Fruit fly (Drosophila melanogaster) whole organism, wandering third instar larva: Measurements from ENCODE around the gene larp.
A peak's percentile ranks its signal among the peaks of the same experiment; 100 is the strongest.

ENCODE experiments used
- Abd-B ChIP-seq: fragments of >200 bp; optimal IDR thresholded peaks from 2 replicates; lab custom pipeline; 2017; ENCODE audit warnings: missing biosample characterization, missing genetic modification characterization
- CG32264 ChIP-seq: fragments of 200-800 bp; sonication (Bioruptor generic); optimal IDR thresholded peaks from 2 replicates; lab custom pipeline; 2016; ENCODE audit warnings: missing biosample characterization, missing genetic modification characterization
- CG9705 ChIP-seq: fragments of 200-800 bp; sonication (Bioruptor generic); optimal IDR thresholded peaks from 2 replicates; lab custom pipeline; 2018; ENCODE audit warnings: missing biosample characterization, mild to moderate bottlenecking, missing genetic modification characterization
- CrebA ChIP-seq: fragments of 200-800 bp; sonication (Bioruptor generic); optimal IDR thresholded peaks from 2 replicates; lab custom pipeline; 2016; ENCODE audit warnings: missing biosample characterization, mild to moderate bottlenecking, missing genetic modification characterization, borderline replicate concordance
- Dfd ChIP-seq: fragments of >200 bp; optimal IDR thresholded peaks from 2 replicates; lab custom pipeline; 2017; ENCODE audit warnings: missing biosample characterization, missing genetic modification characterization
- Dif ChIP-seq: fragments of 200-275, 200-300 bp; sonication (Bioruptor generic); optimal IDR thresholded peaks from 2 replicates; lab custom pipeline; 2018; ENCODE audit warnings: missing biosample characterization, missing genetic modification characterization; ENCODE audit not compliant: partially characterized antibody
- GATAd ChIP-seq: sonication (Bioruptor generic); optimal IDR thresholded peaks from 2 replicates; lab custom pipeline; 2016; ENCODE audit warnings: missing biosample characterization, missing genetic modification characterization
- HLH106 ChIP-seq: fragments of 200-800 bp; optimal IDR thresholded peaks from 3 replicates; lab custom pipeline; 2019; ENCODE audit warnings: missing biosample characterization, mild to moderate bottlenecking, missing genetic modification characterization, moderate library complexity
- Hnf4 ChIP-seq: fragments of 200-800 bp; sonication (Bioruptor generic); optimal IDR thresholded peaks from 2 replicates; lab custom pipeline; 2016; ENCODE audit warnings: missing biosample characterization, mild to moderate bottlenecking, missing genetic modification characterization
- Hr78 ChIP-seq: fragments of >200 bp; optimal IDR thresholded peaks from 2 replicates; lab custom pipeline; 2017; ENCODE audit warnings: missing biosample characterization, missing genetic modification characterization
- Hr83 ChIP-seq: fragments of 200-300 bp; sonication (Bioruptor generic); optimal IDR thresholded peaks from 2 replicates; lab custom pipeline; 2016; ENCODE audit warnings: missing biosample characterization, mild to moderate bottlenecking, missing genetic modification characterization, moderate library complexity; ENCODE audit not compliant: poor library complexity, severe bottlenecking
- Jra ChIP-seq: sonication (Bioruptor generic); optimal IDR thresholded peaks from 2 replicates; lab custom pipeline; 2016; ENCODE audit warnings: missing biosample characterization, missing genetic modification characterization
- Mio ChIP-seq: sonication (Bioruptor generic); optimal IDR thresholded peaks from 2 replicates; lab custom pipeline; 2016; ENCODE audit warnings: missing biosample characterization, missing genetic modification characterization
- Myc ChIP-seq: fragments of >200 bp; optimal IDR thresholded peaks from 2 replicates; lab custom pipeline; 2017
- N ChIP-seq: fragments of >200 bp; optimal IDR thresholded peaks from 2 replicates; lab custom pipeline; 2018; ENCODE audit warnings: missing biosample characterization, missing external identifiers, missing genetic modification characterization
- OdsH ChIP-seq: fragments of 200-800 bp; sonication (Bioruptor generic); optimal IDR thresholded peaks from 2 replicates; lab custom pipeline; 2016; ENCODE audit warnings: missing biosample characterization, mild to moderate bottlenecking, missing genetic modification characterization
- Rel ChIP-seq, 2 experiments: fragments of 200-800 bp; sonication (Bioruptor generic) in 1 of 2; optimal IDR thresholded peaks; 2 replicates in 1 of 2; 3 replicates in 1 of 2; lab custom pipeline; 2016 to 2019; ENCODE audit warnings: mild to moderate bottlenecking in 2 of 2, missing biosample characterization in 2 of 2, missing genetic modification characterization in 2 of 2, moderate library complexity in 1 of 2
- Sp1 ChIP-seq: fragments of 200-800 bp; sonication (Bioruptor generic); optimal IDR thresholded peaks from 3 replicates; lab custom pipeline; 2019; ENCODE audit warnings: missing biosample characterization, mild to moderate bottlenecking, missing genetic modification characterization, moderate library complexity
- Vsx2 ChIP-seq: fragments of 200-300, 225-300 bp; sonication (Bioruptor generic); optimal IDR thresholded peaks from 2 replicates; lab custom pipeline; 2018; ENCODE audit warnings: missing biosample characterization, missing genetic modification characterization; ENCODE audit not compliant: partially characterized antibody
- br ChIP-seq: fragments of 200-800 bp; sonication (Bioruptor generic); optimal IDR thresholded peaks from 2 replicates; lab custom pipeline; 2016; ENCODE audit warnings: missing biosample characterization, missing genetic modification characterization
- brk ChIP-seq: fragments of 200-800 bp; sonication (Bioruptor generic); optimal IDR thresholded peaks from 2 replicates; lab custom pipeline; 2016; ENCODE audit warnings: missing biosample characterization, mild to moderate bottlenecking, missing genetic modification characterization
- dl ChIP-seq, 2 experiments: fragments of 175-275, 200-275 bp in 1 of 2; fragments of 200-275 bp in 1 of 2; sonication (Bioruptor generic); optimal IDR thresholded peaks; lab custom pipeline; 2018; ENCODE audit warnings: mild to moderate bottlenecking in 2 of 2, missing biosample characterization in 2 of 2, missing genetic modification characterization in 2 of 2, moderate library complexity in 2 of 2; ENCODE audit not compliant: partially characterized antibody in 2 of 2, insufficient read depth in 1 of 2
- dmrt93B ChIP-seq: fragments of 200-800 bp; sonication (Bioruptor generic); optimal IDR thresholded peaks from 2 replicates; lab custom pipeline; 2018; ENCODE audit warnings: missing biosample characterization, mild to moderate bottlenecking, missing genetic modification characterization
- dsf ChIP-seq: sonication (Bioruptor generic); optimal IDR thresholded peaks from 2 replicates; lab custom pipeline; 2016; ENCODE audit warnings: missing biosample characterization, missing genetic modification characterization, borderline replicate concordance
- ey ChIP-seq: fragments of 200-800 bp; sonication (Bioruptor generic); optimal IDR thresholded peaks from 2 replicates; lab custom pipeline; 2016; ENCODE audit warnings: missing biosample characterization, missing genetic modification characterization
- foxo ChIP-seq, 2 experiments: fragments of 200-800 bp; sonication (Bioruptor generic); optimal IDR thresholded peaks; 2 replicates in 1 of 2; 3 replicates in 1 of 2; lab custom pipeline; 2016 to 2017; ENCODE audit warnings: missing biosample characterization in 2 of 2, missing genetic modification characterization in 2 of 2
- fru ChIP-seq: fragments of 200-800 bp; sonication (Bioruptor generic); optimal IDR thresholded peaks from 3 replicates; lab custom pipeline; 2016; ENCODE audit warnings: missing biosample characterization, mild to moderate bottlenecking, missing genetic modification characterization
- h ChIP-seq: fragments of 200-800 bp; sonication (Bioruptor generic); optimal IDR thresholded peaks from 3 replicates; lab custom pipeline; 2016; ENCODE audit warnings: missing biosample characterization, mild to moderate bottlenecking, missing genetic modification characterization
- jim ChIP-seq: fragments of 175-275, 200-325 bp; sonication (Bioruptor generic); optimal IDR thresholded peaks from 2 replicates; lab custom pipeline; 2016; ENCODE audit warnings: missing biosample characterization, mild to moderate bottlenecking, missing genetic modification characterization
- lola ChIP-seq: fragments of >200 bp; optimal IDR thresholded peaks from 2 replicates; lab custom pipeline; 2017; ENCODE audit warnings: missing biosample characterization, missing genetic modification characterization
- pan ChIP-seq: fragments of >200 bp; optimal IDR thresholded peaks from 2 replicates; lab custom pipeline; 2017
- psq ChIP-seq: fragments of 200-800 bp; sonication (Bioruptor generic); optimal IDR thresholded peaks from 3 replicates; lab custom pipeline; 2017; ENCODE audit warnings: missing biosample characterization, mild to moderate bottlenecking, missing genetic modification characterization, moderate library complexity
- rgr ChIP-seq: fragments of 200-800 bp; sonication (Bioruptor generic); optimal IDR thresholded peaks from 3 replicates; lab custom pipeline; 2016; ENCODE audit warnings: missing biosample characterization, mild to moderate bottlenecking, missing genetic modification characterization
- sage ChIP-seq: fragments of 200-800 bp; sonication (Bioruptor generic); optimal IDR thresholded peaks from 2 replicates; lab custom pipeline; 2016; ENCODE audit warnings: missing biosample characterization, mild to moderate bottlenecking, missing genetic modification characterization
- sv ChIP-seq: fragments of 200-800 bp; sonication (Bioruptor generic); optimal IDR thresholded peaks from 3 replicates; lab custom pipeline; 2016; ENCODE audit warnings: missing biosample characterization, missing genetic modification characterization
- tai ChIP-seq: sonication (Bioruptor generic); optimal IDR thresholded peaks from 2 replicates; lab custom pipeline; 2016; ENCODE audit warnings: missing biosample characterization, missing genetic modification characterization
- usp ChIP-seq: fragments of >200 bp; optimal IDR thresholded peaks from 2 replicates; lab custom pipeline; 2017; ENCODE audit warnings: missing biosample characterization, missing genetic modification characterization
- woc ChIP-seq: sonication (Bioruptor generic); optimal IDR thresholded peaks from 2 replicates; lab custom pipeline; 2016; ENCODE audit warnings: missing biosample characterization, mild to moderate bottlenecking, missing genetic modification characterization

larp gene

DNA sequence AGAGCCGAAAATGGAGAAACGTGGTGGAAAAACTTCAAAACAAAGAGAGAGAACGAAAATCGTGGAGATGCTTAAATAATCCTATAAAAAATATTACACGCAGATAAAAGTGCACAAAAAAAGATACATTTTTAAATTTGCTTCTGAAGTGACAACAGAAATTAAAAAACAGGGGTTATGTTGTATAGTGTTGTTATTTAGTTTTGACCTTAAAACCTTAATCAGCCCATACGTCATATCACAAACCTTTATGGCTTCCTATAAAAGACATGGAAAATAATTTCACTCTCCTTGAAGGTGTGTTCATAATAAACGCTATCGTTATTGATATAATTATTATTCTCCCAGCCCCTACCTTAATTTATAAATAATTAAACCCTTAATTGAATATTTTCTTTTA, 9.1 kb downstream of the larp start:
- TF ChIP-seq rgr (peak; percentile 23), sv (peak; percentile 18), tai (GFP tag; lab: Kevin White, UChicago) (no peak), OdsH (GFP tag; lab: Kevin White, UChicago) (peak; percentile 16), usp (GFP tag; lab: Kevin White, UChicago) (no peak), foxo (GFP tag; optimal IDR thresholded peaks at IDR 0.05; lab: Kevin White, UChicago) (peak in 1 of 2 experiments; percentile 12), Jra (peak; percentile 14)

DNA sequence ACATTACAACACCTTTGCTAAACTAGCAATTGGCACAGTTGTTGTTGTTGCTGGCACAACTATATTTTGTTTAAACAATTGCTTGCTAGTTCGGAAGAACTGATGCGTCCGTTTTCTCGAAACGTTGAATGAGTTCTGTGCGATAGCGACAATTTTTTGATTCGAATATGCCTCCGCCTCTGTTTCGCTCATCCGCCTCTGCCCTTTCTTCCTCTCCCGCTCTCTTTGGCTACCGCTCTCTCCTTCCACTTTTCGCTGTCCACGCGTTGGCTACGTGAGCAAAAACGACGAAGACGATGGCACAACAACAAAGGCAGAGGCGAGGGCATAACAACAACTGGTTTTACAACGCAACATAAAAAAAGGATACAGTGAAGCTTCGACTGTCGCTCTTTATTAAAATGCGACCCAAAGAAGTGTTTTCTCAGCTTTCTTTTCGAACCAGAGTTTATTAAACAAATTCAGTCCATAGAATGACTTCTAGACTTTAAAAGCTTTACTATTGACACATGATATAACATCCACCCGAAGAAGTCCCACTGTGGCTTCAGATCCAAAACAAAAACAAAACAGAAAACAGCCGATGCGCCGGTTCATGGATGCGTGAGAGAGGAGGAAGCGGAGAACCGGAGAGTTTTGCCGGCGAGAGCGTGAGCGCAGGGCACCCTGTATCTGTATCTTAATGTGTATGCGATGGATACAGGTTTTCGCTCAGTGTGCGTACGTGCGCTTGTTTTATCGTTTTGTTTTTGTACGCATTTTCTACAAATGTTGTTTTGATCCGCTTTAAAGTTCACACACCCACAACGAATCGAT, 9.9 kb downstream of the larp start:
- TF ChIP-seq ey (GFP tag; lab: Kevin White, UChicago): peak; percentile 100
- TF ChIP-seq Dif (GFP tag; lab: Kevin White, UChicago): peak; percentile 93
- peak; percentile 100 for TF ChIP-seq OdsH (GFP tag; lab: Kevin White, UChicago)
- no peak for TF ChIP-seq lola (GFP tag; lab: Kevin White, UChicago)
- peak; percentile 100 for TF ChIP-seq Hnf4
- TF ChIP-seq usp (GFP tag; lab: Kevin White, UChicago): no peak
- TF ChIP-seq N (GFP tag; lab: Kevin White, UChicago): no peak
- peak; percentile 51 for TF ChIP-seq Vsx2 (GFP tag; lab: Kevin White, UChicago)
- TF ChIP-seq woc: peak; percentile 100
- TF ChIP-seq Sp1: peak; percentile 100
- peak; percentile 93 for TF ChIP-seq jim (GFP tag; lab: Kevin White, UChicago)
- TF ChIP-seq dl (GFP tag; optimal IDR thresholded peaks at IDR 0.05; lab: Kevin White, UChicago; ENCODE audit: insufficient read depth in 1 of 2, partially characterized antibody in 2 of 2): peak; percentile 84 to 90
- TF ChIP-seq Abd-B (GFP tag; lab: Kevin White, UChicago): no peak
- peak; percentile 98 for TF ChIP-seq CrebA (GFP tag; lab: Kevin White, UChicago)
- TF ChIP-seq sage (GFP tag; lab: Kevin White, UChicago): peak; percentile 99
- peak; percentile 100 for TF ChIP-seq h (GFP tag; lab: Kevin White, UChicago)
- peak; percentile 95 for TF ChIP-seq Dfd (GFP tag; lab: Kevin White, UChicago)
- TF ChIP-seq Jra: peak; percentile 99
- peak; percentile 99 for TF ChIP-seq dmrt93B (GFP tag; lab: Kevin White, UChicago)
- peak; percentile 99 for TF ChIP-seq sv
- no peak for TF ChIP-seq pan (lab: Kevin White, UChicago)
- TF ChIP-seq HLH106: peak; percentile 99
- peak; percentile 99 for TF ChIP-seq CG32264 (GFP tag; lab: Kevin White, UChicago)
- peak; percentile 99 to 100 for TF ChIP-seq foxo (GFP tag; optimal IDR thresholded peaks at IDR 0.05; lab: Kevin White, UChicago)
- no peak for TF ChIP-seq Myc (lab: Kevin White, UChicago)
- TF ChIP-seq psq (GFP tag; lab: Kevin White, UChicago): peak; percentile 100
- TF ChIP-seq Rel (GFP tag; optimal IDR thresholded peaks at IDR 0.05; lab: Kevin White, UChicago): peak; percentile 100
- TF ChIP-seq Rel (tag; optimal IDR thresholded peaks at IDR 0.05; lab: Kevin White, UChicago): peak; percentile 94
- peak; percentile 97 for TF ChIP-seq dsf (GFP tag; lab: Kevin White, UChicago)
- peak; percentile 94 for TF ChIP-seq Hr83 (GFP tag; lab: Kevin White, UChicago)
- peak; percentile 98 for TF ChIP-seq brk (GFP tag; lab: Kevin White, UChicago)
- TF ChIP-seq Hr78 (GFP tag; lab: Kevin White, UChicago): no peak
- peak; percentile 99 for TF ChIP-seq tai (GFP tag; lab: Kevin White, UChicago)
- TF ChIP-seq rgr: peak; percentile 100
- peak; percentile 96 for TF ChIP-seq GATAd (GFP tag; lab: Kevin White, UChicago)
- TF ChIP-seq CG9705 (GFP tag; lab: Kevin White, UChicago): peak; percentile 99
- peak; percentile 100 for TF ChIP-seq br (GFP tag; lab: Kevin White, UChicago)
- peak; percentile 98 for TF ChIP-seq Mio
- peak; percentile 100 for TF ChIP-seq fru
